Worm (Caenorhabditis elegans): ENCODE results near the gene ZK813.2.

Gene ZK813.2

ce11 chrX:3492431-3492830, 48.8 kb downstream of the ZK813.2 start:
- TF ChIP-seq sup-37 (GFP tag; optimal IDR thresholded peaks at IDR 0.05): no peak
- TF ChIP-seq nhr-76 (tag; optimal IDR thresholded peaks at IDR 0.05): no peak
- peak; percentile 29 for TF ChIP-seq blmp-1 (tag; optimal IDR thresholded peaks at IDR 0.05)
- TF ChIP-seq tbx-2 (tag; optimal IDR thresholded peaks at IDR 0.05): peak; percentile 44
- TF ChIP-seq elt-3 (tag; optimal IDR thresholded peaks at IDR 0.05): peak in 4 of 6 experiments; percentile 21 to 44 (median 36)
- peak; percentile 24 for TF ChIP-seq nhr-90 (tag; optimal IDR thresholded peaks at IDR 0.05; ENCODE audit: poor library complexity)
- peak; percentile 7 for TF ChIP-seq snu-23 (GFP tag; optimal IDR thresholded peaks at IDR 0.05)
- peak; percentile 10 for TF ChIP-seq nhr-85 (tag)
- peak; percentile 26 for TF ChIP-seq nhr-71 (tag; optimal IDR thresholded peaks at IDR 0.05)
- TF ChIP-seq swsn-7 (tag; optimal IDR thresholded peaks at IDR 0.05): no peak
- peak; percentile 4 for TF ChIP-seq lin-14 (GFP tag; optimal IDR thresholded peaks at IDR 0.05)
- TF ChIP-seq efl-1 (optimal IDR thresholded peaks at IDR 0.05): no peak
- peak in 1 of 2 experiments; percentile 73 for TF ChIP-seq efl-1 (GFP tag; optimal IDR thresholded peaks at IDR 0.05 in 1 of 2)
- no peak for TF ChIP-seq lin-15B (tag; optimal IDR thresholded peaks at IDR 0.05)
- TF ChIP-seq ces-1 (GFP tag; optimal IDR thresholded peaks at IDR 0.05): no peak
- peak; percentile 57 for TF ChIP-seq nhr-20 (tag; optimal IDR thresholded peaks at IDR 0.05)
- 0 out of 2 replicates have a peak, but pooled peaks have one; percentile 25 for TF ChIP-seq grh-1 (GFP tag; IDR thresholded peaks at IDR 0.05)

All from whole organism, L1 larva.